Fruit fly (Drosophila melanogaster): ENCODE data around the gene CG17637.

DNA sequence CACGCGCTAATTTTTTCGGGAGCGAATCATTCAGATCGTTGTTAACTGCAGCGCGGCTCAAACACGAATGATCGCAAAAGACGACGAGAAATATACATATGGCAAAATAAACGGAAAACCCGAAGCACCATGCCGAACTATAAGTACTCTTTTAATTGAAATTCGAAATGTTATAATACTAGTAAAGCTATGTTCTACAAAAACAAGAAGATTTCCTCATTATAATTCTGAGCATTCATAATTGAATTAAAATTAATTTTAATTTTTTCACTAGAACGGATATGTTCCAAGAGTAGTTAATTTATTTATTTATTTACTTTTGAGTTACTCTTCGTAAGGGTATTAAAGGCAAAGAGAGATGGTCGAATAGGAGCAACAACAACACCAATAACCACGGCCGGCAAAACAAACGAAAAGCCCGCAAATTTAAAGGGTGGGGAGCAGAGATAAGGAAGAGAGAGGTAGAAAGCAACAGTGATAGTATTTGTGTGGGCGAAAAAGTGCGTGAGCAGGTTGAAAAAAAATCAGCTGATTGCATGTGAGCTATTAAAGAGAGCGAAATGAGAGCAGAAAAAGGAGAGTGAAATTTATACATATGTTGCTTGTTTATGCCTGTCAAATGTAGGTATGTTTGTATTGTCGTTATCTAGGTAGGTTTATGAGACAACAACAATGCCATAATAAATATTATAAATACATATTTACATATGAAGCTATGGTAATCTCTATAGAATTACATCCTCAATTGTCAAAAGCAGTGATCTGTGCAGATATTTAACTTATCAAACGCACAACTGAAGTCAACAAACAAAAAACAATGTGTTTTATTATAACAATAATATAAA lies 10.3 kb upstream of the CG17637 start:
- TF ChIP-seq CTCF (optimal IDR thresholded peaks at IDR 0.05): no peak
- TF ChIP-seq CG8478 (optimal IDR thresholded peaks at IDR 0.05): no peak
